Worm (Caenorhabditis elegans) whole organism, L4 larva: ENCODE measurements around the gene Y105C5B.15.
A peak's percentile ranks its signal among the peaks of the same experiment; 100 is the strongest.

Experiments used
- Y105C5A.15 ChIP-seq: fragments of 200-800 bp; sonication (Bioruptor generic); IDR thresholded peaks from 2 replicates; pipeline ENCODE4 v1.3.6; 2022; ENCODE audit warnings: missing genetic modification characterization, missing compliant biosample characterization
- Y48G9A.11 ChIP-seq: fragments of 200-800 bp; sonication (Bioruptor generic); IDR thresholded peaks from 2 replicates; pipeline ENCODE4 v1.3.6; 2022; ENCODE audit warnings: missing genetic modification reagents, missing genetic modification characterization, missing compliant biosample characterization
- ama-1 ChIP-seq: fragments of 150-350 bp; optimal IDR thresholded peaks from 2 replicates; lab custom pipeline; 2014; ENCODE audit warnings: inconsistent platforms, mixed read lengths
- attf-4 ChIP-seq: sonication (generic microtip); optimal IDR thresholded peaks from 3 replicates; lab custom pipeline; 2017; ENCODE audit warnings: missing biosample characterization, missing genetic modification characterization
- ceh-20 ChIP-seq: fragments of 200-800 bp; sonication (Bioruptor generic); IDR thresholded peaks from 2 replicates; pipeline ENCODE4 v1.3.6; 2022; ENCODE audit warnings: missing genetic modification reagents, missing genetic modification characterization, missing compliant biosample characterization
- ceh-28 ChIP-seq: fragments of 150-350 bp; optimal IDR thresholded peaks from 2 replicates; lab custom pipeline; 2014; ENCODE audit warnings: missing biosample characterization, missing genetic modification reagents, missing genetic modification characterization
- ceh-44 ChIP-seq: fragments of 200-800 bp; sonication (Bioruptor generic); IDR thresholded peaks from 2 replicates; pipeline ENCODE4 v1.3.6; 2022; ENCODE audit warnings: missing genetic modification reagents, missing genetic modification characterization, missing compliant biosample characterization
- ces-1 ChIP-seq: fragments of 150-350 bp; sonication (generic microtip); optimal IDR thresholded peaks from 4 replicates; lab custom pipeline; 2014; ENCODE audit warnings: missing biosample characterization, missing genetic modification reagents, missing genetic modification characterization
- daf-19 ChIP-seq: fragments of 200-800 bp; sonication (Bioruptor generic); conservative IDR thresholded peaks from 2 replicates; pipeline ENCODE4 v1.3.6; 2022; ENCODE audit warnings: missing genetic modification characterization, missing compliant biosample characterization
- dmd-8 ChIP-seq: fragments of 200-800 bp; sonication (Bioruptor generic); IDR thresholded peaks from 2 replicates; pipeline ENCODE4 v1.3.6; 2022; ENCODE audit warnings: missing genetic modification characterization, missing compliant biosample characterization
- dmd-9 ChIP-seq: fragments of 200-800 bp; sonication (Bioruptor generic); IDR thresholded peaks from 2 replicates; pipeline ENCODE4 v1.3.6; 2022; ENCODE audit warnings: missing genetic modification reagents, missing genetic modification characterization, missing compliant biosample characterization
- duxl-1 ChIP-seq: sonication (generic microtip); optimal IDR thresholded peaks from 2 replicates; lab custom pipeline; 2016; ENCODE audit warnings: mild to moderate bottlenecking, missing genetic modification characterization, moderate library complexity, missing compliant biosample characterization; ENCODE audit not compliant: poor library complexity
- dve-1 ChIP-seq: sonication (generic microtip); optimal IDR thresholded peaks from 2 replicates; lab custom pipeline; 2017; ENCODE audit warnings: antibody characterized with exemption, mild to moderate bottlenecking, missing genetic modification characterization, missing compliant biosample characterization; ENCODE audit not compliant: insufficient read depth
- fos-1 ChIP-seq: fragments of 150-350 bp; optimal IDR thresholded peaks from 2 replicates; lab custom pipeline; 2014; ENCODE audit warnings: missing biosample characterization, missing genetic modification characterization
- gei-8 ChIP-seq: fragments of 200-800 bp; sonication (Bioruptor generic); optimal IDR thresholded peaks from 2 replicates; lab custom pipeline; 2018; ENCODE audit warnings: mild to moderate bottlenecking, missing genetic modification characterization, missing compliant biosample characterization
- hlh-11 ChIP-seq: fragments of 200-800 bp; sonication (Bioruptor generic); optimal IDR thresholded peaks from 2 replicates; lab custom pipeline; 2018; ENCODE audit warnings: mild to moderate bottlenecking, missing genetic modification characterization, missing compliant biosample characterization
- hlh-30 ChIP-seq: sonication (generic microtip); optimal IDR thresholded peaks from 2 replicates; lab custom pipeline; 2017; ENCODE audit warnings: antibody characterized with exemption, mild to moderate bottlenecking, missing genetic modification characterization, missing compliant biosample characterization; ENCODE audit not compliant: insufficient read depth
- jun-1 ChIP-seq: fragments of 150-350 bp; optimal IDR thresholded peaks from 2 replicates; lab custom pipeline; 2014; ENCODE audit warnings: missing biosample characterization, missing genetic modification reagents, missing genetic modification characterization
- lin-1 ChIP-seq: fragments of 200-800 bp; sonication (Bioruptor generic); IDR thresholded peaks from 2 replicates; pipeline ENCODE4 v1.3.6; 2022; ENCODE audit warnings: missing genetic modification reagents, missing genetic modification characterization, missing compliant biosample characterization
- lin-13 ChIP-seq: fragments of 150-350 bp; optimal IDR thresholded peaks from 2 replicates; lab custom pipeline; 2014; ENCODE audit warnings: missing biosample characterization, missing genetic modification reagents, missing genetic modification characterization
- lin-29 ChIP-seq: fragments of 200-800 bp; sonication (Bioruptor generic); IDR thresholded peaks from 2 replicates; pipeline ENCODE4 v1.3.6; 2022; ENCODE audit warnings: missing genetic modification reagents, missing genetic modification characterization, missing compliant biosample characterization
- lin-39 ChIP-seq: fragments of 150-350 bp; optimal IDR thresholded peaks from 2 replicates; lab custom pipeline; 2014; ENCODE audit warnings: missing biosample characterization, missing genetic modification reagents, missing genetic modification characterization
- lir-3 ChIP-seq: sonication (generic microtip); optimal IDR thresholded peaks from 2 replicates; lab custom pipeline; 2016; ENCODE audit warnings: mild to moderate bottlenecking, missing genetic modification characterization, missing compliant biosample characterization
- madf-9 ChIP-seq: fragments of 200-800 bp; sonication (Bioruptor generic); conservative IDR thresholded peaks from 2 replicates; pipeline ENCODE4 v1.3.6; 2022; ENCODE audit warnings: missing genetic modification reagents, missing genetic modification characterization, missing compliant biosample characterization
- mdl-1 ChIP-seq, 2 experiments: fragments of 150-350 bp in 1 of 2; sonication (generic microtip) in 1 of 2; optimal IDR thresholded peaks; 2 replicates each; lab custom pipeline; 2014 to 2017; ENCODE audit warnings: missing biosample characterization in 2 of 2, missing genetic modification characterization in 2 of 2
- mdt-29 ChIP-seq: fragments of 200-800 bp; sonication (Bioruptor generic); IDR thresholded peaks from 2 replicates; pipeline ENCODE4 v1.3.6; 2022; ENCODE audit warnings: missing genetic modification reagents, missing genetic modification characterization, missing compliant biosample characterization
- mep-1 ChIP-seq: fragments of 150-350 bp; sonication (generic microtip); optimal IDR thresholded peaks from 3 replicates; lab custom pipeline; 2014; ENCODE audit warnings: missing biosample characterization, missing genetic modification characterization
- mxl-2 ChIP-seq: fragments of 200-800 bp; sonication (Bioruptor generic); conservative IDR thresholded peaks from 2 replicates; pipeline ENCODE4 v1.3.6; 2022; ENCODE audit warnings: missing genetic modification reagents, missing genetic modification characterization, missing compliant biosample characterization
- mxl-3 ChIP-seq: fragments of 200-800 bp; sonication (Bioruptor generic); optimal IDR thresholded peaks from 2 replicates; lab custom pipeline; 2018; ENCODE audit warnings: mild to moderate bottlenecking, missing genetic modification characterization, missing compliant biosample characterization
- nhr-102 ChIP-seq: sonication (generic microtip); optimal IDR thresholded peaks from 2 replicates; lab custom pipeline; 2016; ENCODE audit warnings: mild to moderate bottlenecking, missing genetic modification characterization, moderate library complexity, missing compliant biosample characterization
- nhr-111 ChIP-seq: fragments of 200-800 bp; sonication (Bioruptor generic); optimal IDR thresholded peaks from 2 replicates; lab custom pipeline; 2018; ENCODE audit warnings: mild to moderate bottlenecking, missing genetic modification characterization, missing compliant biosample characterization
- nhr-28 ChIP-seq: fragments of 150-350 bp; optimal IDR thresholded peaks from 2 replicates; lab custom pipeline; 2014; ENCODE audit warnings: missing biosample characterization, missing genetic modification characterization
- nhr-41 ChIP-seq: fragments of 200-800 bp; sonication (Bioruptor generic); IDR thresholded peaks from 2 replicates; pipeline ENCODE4 v1.3.6; 2022; ENCODE audit warnings: missing genetic modification reagents, missing genetic modification characterization, missing compliant biosample characterization
- nhr-42 ChIP-seq: fragments of 200-800 bp; sonication (Bioruptor generic); IDR thresholded peaks from 2 replicates; pipeline ENCODE4 v1.3.6; 2022; ENCODE audit warnings: missing genetic modification characterization, missing compliant biosample characterization
- pha-4 ChIP-seq, 2 experiments: fragments of 150-350 bp in 1 of 2; fragments of 200-800 bp in 1 of 2; sonication (Bioruptor generic) in 1 of 2; IDR thresholded peaks in 1 of 2; optimal IDR thresholded peaks in 1 of 2; 2 replicates each; pipeline versions ENCODE4 v1.3.6 to Lab custom; 2014 to 2022; ENCODE audit warnings: missing genetic modification characterization in 2 of 2, missing genetic modification reagents in 2 of 2, missing biosample characterization in 1 of 2, missing compliant biosample characterization in 1 of 2
- pqm-1 ChIP-seq: sonication (generic microtip); optimal IDR thresholded peaks from 2 replicates; lab custom pipeline; 2017; ENCODE audit warnings: missing biosample characterization, missing genetic modification characterization
- saeg-2 ChIP-seq: fragments of 200-800 bp; sonication (Bioruptor generic); IDR thresholded peaks from 2 replicates; pipeline ENCODE4 v1.3.6; 2022; ENCODE audit warnings: missing genetic modification reagents, missing genetic modification characterization, missing compliant biosample characterization
- skn-1 ChIP-seq: fragments of 150-350 bp; optimal IDR thresholded peaks from 2 replicates; lab custom pipeline; 2014; ENCODE audit warnings: missing biosample characterization, missing genetic modification characterization
- snpc-1.2 ChIP-seq: fragments of 200-800 bp; sonication (Bioruptor generic); IDR thresholded peaks from 2 replicates; pipeline ENCODE4 v1.3.6; 2022; ENCODE audit warnings: missing genetic modification reagents, missing genetic modification characterization, missing compliant biosample characterization
- spr-3 ChIP-seq: fragments of 200-800 bp; sonication (Bioruptor generic); optimal IDR thresholded peaks from 2 replicates; lab custom pipeline; 2018; ENCODE audit warnings: mild to moderate bottlenecking, missing genetic modification characterization, missing compliant biosample characterization
- tag-97 ChIP-seq: fragments of 200-800 bp; sonication (Bioruptor generic); IDR thresholded peaks from 2 replicates; pipeline ENCODE4 v1.3.6; 2022; ENCODE audit warnings: missing genetic modification characterization, missing compliant biosample characterization
- tra-1 ChIP-seq: fragments of 200-800 bp; sonication (Bioruptor generic); IDR thresholded peaks from 2 replicates; pipeline ENCODE4 v1.3.6; 2022; ENCODE audit warnings: missing genetic modification reagents, missing genetic modification characterization, missing compliant biosample characterization
- unc-130 ChIP-seq: sonication (generic microtip); optimal IDR thresholded peaks from 2 replicates; lab custom pipeline; 2016; ENCODE audit warnings: missing genetic modification reagents, missing genetic modification characterization, missing compliant biosample characterization
- vab-7 ChIP-seq: fragments of 200-800 bp; sonication (Bioruptor generic); IDR thresholded peaks from 2 replicates; pipeline ENCODE4 v1.3.6; 2022; ENCODE audit warnings: missing genetic modification reagents, missing genetic modification characterization, missing compliant biosample characterization
- zfp-3 ChIP-seq: fragments of 200-800 bp; sonication (Bioruptor generic); conservative IDR thresholded peaks from 2 replicates; pipeline ENCODE4 v1.3.6; 2022; ENCODE audit warnings: missing genetic modification reagents, missing genetic modification characterization, missing compliant biosample characterization

The Y105C5B.15 gene

ce11 chrIV:15930281-15930680 lies 21.5 kb upstream of the Y105C5B.15 start, which contains the start of gene Y105C5B.9:
Gene Y105C5B.9, plus strand, starts transcription at chrIV:15930581.
- no peak for TF ChIP-seq nhr-41 (GFP tag; lab: Robert Waterston, UW)
- no peak for TF ChIP-seq duxl-1 (tag; lab: Kevin White, UChicago)
- no peak for TF ChIP-seq lin-39 (tag; lab: Kevin White, UChicago)
- TF ChIP-seq tag-97 (GFP tag; lab: Robert Waterston, UW), result no peak
- TF ChIP-seq attf-4 (tag; lab: Kevin White, UChicago), result no peak
- no peak for TF ChIP-seq spr-3 (GFP tag; lab: Kevin White, UChicago)
- TF ChIP-seq skn-1, result no peak
- TF ChIP-seq Y105C5A.15, result no peak
- no peak for TF ChIP-seq ces-1 (GFP tag; lab: Kevin White, UChicago)
- no peak for TF ChIP-seq lin-13 (GFP tag; lab: Kevin White, UChicago)
- TF ChIP-seq nhr-28 (tag; lab: Kevin White, UChicago), result no peak
- no peak for TF ChIP-seq saeg-2 (GFP tag; lab: Robert Waterston, UW)
- TF ChIP-seq lir-3 (tag; lab: Kevin White, UChicago), result no peak
- no peak for TF ChIP-seq nhr-111
- TF ChIP-seq gei-8 (GFP tag; lab: Kevin White, UChicago), result no peak
- no peak for TF ChIP-seq nhr-102 (tag; lab: Kevin White, UChicago)
- TF ChIP-seq hlh-11 (tag; lab: Kevin White, UChicago), result no peak
- TF ChIP-seq, all 104 proteins: peak for 0

ce11 chrIV:15930694-15931093 lies 21.0 kb upstream of the Y105C5B.15 start:
- no peak for TF ChIP-seq ceh-44 (GFP tag; lab: Robert Waterston, UW)
- TF ChIP-seq ceh-28, result peak; percentile 71

DNA sequence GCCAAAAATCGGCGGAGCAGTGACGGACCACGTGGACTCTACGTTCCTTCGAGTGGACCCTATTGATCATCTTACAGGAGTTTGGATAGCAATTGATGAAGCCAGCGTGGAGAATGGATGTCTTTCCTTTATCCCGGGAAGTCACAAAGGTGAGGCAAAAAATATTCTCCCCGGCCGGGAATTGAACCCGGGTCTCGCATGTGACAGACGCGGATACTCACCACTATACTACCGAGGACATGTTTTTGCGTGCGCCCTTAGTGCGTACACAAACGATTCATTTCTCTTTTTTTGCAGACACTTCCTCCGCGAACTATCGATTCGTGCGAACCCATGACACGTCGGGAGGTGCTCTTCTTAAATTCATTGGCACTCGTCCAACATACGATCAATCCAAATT lies 20.6 kb upstream of the Y105C5B.15 start:
- TF ChIP-seq Y105C5A.15 (0 out of 2 replicates have a peak, but pooled peaks have one; percentile 51), lin-1 (GFP tag; lab: Robert Waterston, UW) (0 out of 2 replicates have a peak, but pooled peaks have one; percentile 12), skn-1 (no peak), madf-9 (GFP tag; lab: Robert Waterston, UW) (peak; percentile 75; the same call in 1 of the 2 replicates), mdl-1 (tag; optimal IDR thresholded peaks at IDR 0.05; lab: Kevin White, UChicago) (peak in 1 of 2 experiments; percentile 44), vab-7 (GFP tag; lab: Robert Waterston, UW) (peak; percentile 73), nhr-28 (tag; lab: Kevin White, UChicago) (peak; percentile 23), snpc-1.2 (peak; percentile 99), dmd-8 (GFP tag; lab: Robert Waterston, UW) (peak; percentile 88), spr-3 (GFP tag; lab: Kevin White, UChicago) (peak; percentile 60), ceh-20 (GFP tag; lab: Robert Waterston, UW) (0 out of 2 replicates have a peak, but pooled peaks have one; percentile 44), fos-1 (tag; lab: Kevin White, UChicago) (no peak), jun-1 (tag; lab: Kevin White, UChicago) (no peak), Y48G9A.11 (GFP tag; lab: Robert Waterston, UW) (no peak), unc-130 (peak; percentile 34), pha-4 (GFP tag; IDR thresholded peaks at IDR 0.05; lab: Robert Waterston, UW) (peak; percentile 62; the same call in 1 of the 2 replicates), pha-4 (tag; optimal IDR thresholded peaks at IDR 0.05; lab: Kevin White, UChicago) (no peak), mdt-29 (GFP tag; lab: Robert Waterston, UW) (peak; percentile 62; the same call in 1 of the 2 replicates), ceh-44 (GFP tag; lab: Robert Waterston, UW) (peak; percentile 48; the same call in 1 of the 2 replicates), mxl-3 (peak; percentile 72), tra-1 (peak; percentile 39; the same call in 1 of the 2 replicates), dve-1 (tag; lab: Kevin White, UChicago) (peak; percentile 28), hlh-30 (tag; lab: Kevin White, UChicago) (peak; percentile 79), lin-29 (0 out of 2 replicates have a peak, but pooled peaks have one; percentile 59), mxl-2 (GFP tag; lab: Robert Waterston, UW) (0 out of 2 replicates have a peak, but pooled peaks have one; percentile 19), nhr-42 (GFP tag; lab: Robert Waterston, UW) (no peak), ama-1 (lab: Kevin White, UChicago) (no peak), dmd-9 (GFP tag; lab: Robert Waterston, UW) (peak; percentile 37; the same call in 1 of the 2 replicates), pqm-1 (tag; lab: Kevin White, UChicago) (no peak), mep-1 (tag; lab: Kevin White, UChicago) (peak; percentile 67), zfp-3 (GFP tag; lab: Robert Waterston, UW) (peak; percentile 68), daf-19 (GFP tag; lab: Robert Waterston, UW) (peak; percentile 58)
